Fruit fly (Drosophila melanogaster) whole organism: ENCODE measurements around the gene GAPsec.

Experiments used
- CG8478 ChIP-seq: fragments of >200 bp; optimal IDR thresholded peaks from 2 replicates; lab custom pipeline; 2018; ENCODE audit warnings: inconsistent platforms
- Dll ChIP-seq: fragments of >200 bp; optimal IDR thresholded peaks from 2 replicates; lab custom pipeline; 2017
- pan ChIP-seq: fragments of >200 bp; optimal IDR thresholded peaks from 2 replicates; lab custom pipeline; 2017
- psq ChIP-seq: fragments of >200 bp; optimal IDR thresholded peaks from 2 replicates; lab custom pipeline; 2017
- usp ChIP-seq: fragments of >200 bp; optimal IDR thresholded peaks from 2 replicates; lab custom pipeline; 2017; ENCODE audit warnings: missing biosample characterization, missing genetic modification characterization, mixed read lengths

- TF ChIP-seq pan (lab: Kevin White, UChicago): no peak
- TF ChIP-seq psq (lab: Kevin White, UChicago): no peak
- no peak for TF ChIP-seq CG8478
- no peak for TF ChIP-seq usp
- TF ChIP-seq Dll (lab: Kevin White, UChicago): no peak
These were observed at the start of gene GAPsec, which contains the start of gene Zasp66 for dm6 chr3L:8623702-8624421.
